Fruit fly (Drosophila melanogaster): ENCODE results near the gene rictor.

dm6 chrX:19216671-19217070 lies 44.4 kb downstream of the rictor start:
- TF ChIP-seq Gug (GFP tag; IDR thresholded peaks at IDR 0.05): no peak
- no peak for TF ChIP-seq CG1621 (tag; optimal IDR thresholded peaks at IDR 0.05)
- no peak for TF ChIP-seq Blimp-1 (GFP tag; optimal IDR thresholded peaks at IDR 0.05)
- no peak for TF ChIP-seq fkh (GFP tag; optimal IDR thresholded peaks at IDR 0.05)
- no peak for TF ChIP-seq Sox14 (GFP tag; optimal IDR thresholded peaks at IDR 0.05)
- no peak for TF ChIP-seq CG34406 (GFP tag; optimal IDR thresholded peaks at IDR 0.05)
- TF ChIP-seq CG10669 (GFP tag; optimal IDR thresholded peaks at IDR 0.05): no peak
